Fruit fly (Drosophila melanogaster) Kc167 (cell line): ENCODE data around the gene Naa30A.

Experiments
- Sin3A ChIP-seq: fragments of >200 bp; optimal IDR thresholded peaks from 2 replicates; lab custom pipeline; 2018; ENCODE audit warnings: missing external identifiers
- h ChIP-seq: fragments of >200 bp; optimal IDR thresholded peaks from 3 replicates; lab custom pipeline; 2018; ENCODE audit warnings: missing external identifiers

- TF ChIP-seq h (lab: Kevin White, UChicago), result no peak
- no peak for TF ChIP-seq Sin3A (lab: Kevin White, UChicago)
Observed at dm6 chrX:1346256-1346655, 4.3 kb downstream of the Naa30A start, which contains the start of gene Tsp2A.
